Fruit fly (Drosophila melanogaster): ENCODE measurements around the gene CG32982.

CG32982 gene

DNA sequence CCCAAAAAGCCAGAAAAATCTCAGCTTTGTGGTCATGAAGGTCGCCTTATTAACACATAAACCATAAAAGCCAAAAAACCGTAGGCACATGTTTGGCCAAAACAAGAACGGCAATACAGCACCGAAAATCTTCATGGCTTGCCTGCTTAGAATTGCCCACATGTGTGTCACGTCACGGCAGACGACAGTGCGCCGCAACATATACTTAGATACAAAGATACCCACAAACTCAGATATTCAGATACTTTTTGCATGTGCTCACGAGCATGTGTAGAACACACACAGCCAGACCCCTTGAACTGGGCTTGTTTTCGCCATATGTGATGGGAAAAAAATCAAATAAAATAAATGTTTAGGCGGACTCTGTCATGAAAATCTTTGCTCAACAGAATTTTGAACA is 25.3 kb downstream of the CG32982 start:
- TF ChIP-seq ems (GFP tag; optimal IDR thresholded peaks at IDR 0.05), result no peak
- TF ChIP-seq Sox100B (GFP tag; optimal IDR thresholded peaks at IDR 0.05), result no peak
- no peak for TF ChIP-seq z (GFP tag; IDR thresholded peaks at IDR 0.05)
- no peak for TF ChIP-seq CG10274 (GFP tag; optimal IDR thresholded peaks at IDR 0.05)
- no peak for TF ChIP-seq cad (GFP tag; optimal IDR thresholded peaks at IDR 0.05)
- TF ChIP-seq Hmx (GFP tag; optimal IDR thresholded peaks at IDR 0.05), result no peak
- TF ChIP-seq CG9215 (GFP tag; IDR thresholded peaks at IDR 0.05), result no peak
- TF ChIP-seq CG42726 (GFP tag; IDR thresholded peaks at IDR 0.05; ENCODE audit: partially characterized antibody), result no peak
- no peak for TF ChIP-seq CG6654 (GFP tag; optimal IDR thresholded peaks at IDR 0.05)
- no peak for TF ChIP-seq CG18764 (GFP tag; optimal IDR thresholded peaks at IDR 0.05)
- no peak for TF ChIP-seq CG2116 (GFP tag; optimal IDR thresholded peaks at IDR 0.05)
- no peak for TF ChIP-seq Lim3 (GFP tag; IDR thresholded peaks at IDR 0.05)
- no peak for TF ChIP-seq sob (GFP tag; IDR thresholded peaks at IDR 0.05)
- no peak for TF ChIP-seq CG13287 (GFP tag; IDR thresholded peaks at IDR 0.05; ENCODE audit: partially characterized antibody)
- TF ChIP-seq CHES-1-like (GFP tag; optimal IDR thresholded peaks at IDR 0.05), result no peak
- no peak for TF ChIP-seq CkIIα-i1 (GFP tag; IDR thresholded peaks at IDR 0.05)
- TF ChIP-seq psq (GFP tag; optimal IDR thresholded peaks at IDR 0.05), result no peak
- TF ChIP-seq zfh2 (GFP tag; optimal IDR thresholded peaks at IDR 0.05), result no peak
- TF ChIP-seq slp2 (GFP tag; optimal IDR thresholded peaks at IDR 0.05), result no peak
- peak; percentile 49 for TF ChIP-seq abd-A (tag; optimal IDR thresholded peaks at IDR 0.05)
- TF ChIP-seq CG10462 (GFP tag; optimal IDR thresholded peaks at IDR 0.05), result no peak
- TF ChIP-seq bowl (GFP tag; IDR thresholded peaks at IDR 0.05), result no peak
- peak; percentile 29 for TF ChIP-seq cwo (GFP tag; optimal IDR thresholded peaks at IDR 0.05)
- no peak for TF ChIP-seq CG16815 (GFP tag; optimal IDR thresholded peaks at IDR 0.05)
- no peak for TF ChIP-seq croc (GFP tag; conservative IDR thresholded peaks at IDR 0.05)
- no peak for TF ChIP-seq Dll (GFP tag; IDR thresholded peaks at IDR 0.05; ENCODE audit: partially characterized antibody)
- no peak for TF ChIP-seq zen (tag; optimal IDR thresholded peaks at IDR 0.05)
- no peak for TF ChIP-seq Hsf (GFP tag; optimal IDR thresholded peaks at IDR 0.05)
- TF ChIP-seq CG13894 (tag; optimal IDR thresholded peaks at IDR 0.05), result peak; percentile 78
- no peak for TF ChIP-seq CoRest (tag; optimal IDR thresholded peaks at IDR 0.05)
- no peak for TF ChIP-seq Six4 (GFP tag; optimal IDR thresholded peaks at IDR 0.05)
- TF ChIP-seq Tbp (GFP tag; optimal IDR thresholded peaks at IDR 0.05), result no peak
- TF ChIP-seq Atf6 (GFP tag; IDR thresholded peaks at IDR 0.05), result no peak
- no peak for TF ChIP-seq NC2β (GFP tag; optimal IDR thresholded peaks at IDR 0.05)
- no peak for TF ChIP-seq CG2120 (GFP tag; optimal IDR thresholded peaks at IDR 0.05)
- no peak for TF ChIP-seq lab (GFP tag; optimal IDR thresholded peaks at IDR 0.05)
- no peak for TF ChIP-seq CG3407 (GFP tag; optimal IDR thresholded peaks at IDR 0.05)
- TF ChIP-seq exex (tag; optimal IDR thresholded peaks at IDR 0.05), result no peak
- peak; percentile 17 for TF ChIP-seq CG11504 (tag; optimal IDR thresholded peaks at IDR 0.05)
- no peak for TF ChIP-seq fd3F (GFP tag; optimal IDR thresholded peaks at IDR 0.05)
- TF ChIP-seq B-H1 (GFP tag; IDR thresholded peaks at IDR 0.05), result no peak
- TF ChIP-seq chn (GFP tag; optimal IDR thresholded peaks at IDR 0.05), result no peak
- TF ChIP-seq crc (GFP tag; optimal IDR thresholded peaks at IDR 0.05), result no peak
- TF ChIP-seq lov (optimal IDR thresholded peaks at IDR 0.05), result no peak
- TF ChIP-seq lov (GFP tag; IDR thresholded peaks at IDR 0.05), result no peak
- no peak for TF ChIP-seq CG6854 (GFP tag; optimal IDR thresholded peaks at IDR 0.05)
- TF ChIP-seq Max (GFP tag; optimal IDR thresholded peaks at IDR 0.05), result no peak
- TF ChIP-seq nau (GFP tag; optimal IDR thresholded peaks at IDR 0.05), result no peak
- TF ChIP-seq tll (GFP tag; optimal IDR thresholded peaks at IDR 0.05), result peak in 1 of 2 experiments; percentile 26
- no peak for TF ChIP-seq CG13123 (GFP tag; optimal IDR thresholded peaks at IDR 0.05)
- peak; percentile 99 for TF ChIP-seq twi (tag; optimal IDR thresholded peaks at IDR 0.05)
- TF ChIP-seq chif (GFP tag; optimal IDR thresholded peaks at IDR 0.05), result no peak

All from whole organism, embryonic.